Fruit fly (Drosophila melanogaster): ENCODE measurements around the gene CG14854.

CG14854 gene

dm6 chr3R:14597935-14598424 is 38.1 kb upstream of the CG14854 start (continued):
- peak; percentile 66 for TF ChIP-seq eg (GFP tag; IDR thresholded peaks at IDR 0.05)
- TF ChIP-seq ss (GFP tag; optimal IDR thresholded peaks at IDR 0.05) = peak; percentile 46 to 67
- no peak for TF ChIP-seq CG4318 (GFP tag; optimal IDR thresholded peaks at IDR 0.05)
- TF ChIP-seq CG8319 (GFP tag; optimal IDR thresholded peaks at IDR 0.05) = no peak
- peak; percentile 55 for TF ChIP-seq CG10631 (GFP tag; optimal IDR thresholded peaks at IDR 0.05)
- TF ChIP-seq Sox15 (GFP tag; optimal IDR thresholded peaks at IDR 0.05) = no peak
- TF ChIP-seq CG7368 (GFP tag; optimal IDR thresholded peaks at IDR 0.05) = no peak

- peak; percentile 77 for TF ChIP-seq Eip78C (GFP tag)
- TF ChIP-seq CG11294 (GFP tag; IDR thresholded peaks at IDR 0.05) = no peak
- TF ChIP-seq net (GFP tag; optimal IDR thresholded peaks at IDR 0.05) = peak; percentile 55
- TF ChIP-seq fd59A (GFP tag; optimal IDR thresholded peaks at IDR 0.05) = peak; percentile 48
- TF ChIP-seq CG3032 (tag; optimal IDR thresholded peaks at IDR 0.05) = peak; percentile 75
- TF ChIP-seq Sox15 (GFP tag; optimal IDR thresholded peaks at IDR 0.05) = no peak
- peak; percentile 32 for TF ChIP-seq CG16779 (tag; optimal IDR thresholded peaks at IDR 0.05)
- peak; percentile 36 for TF ChIP-seq Eip75B (GFP tag; optimal IDR thresholded peaks at IDR 0.05)
- TF ChIP-seq CG6792 (GFP tag; optimal IDR thresholded peaks at IDR 0.05) = peak; percentile 56
- TF ChIP-seq vri (GFP tag; optimal IDR thresholded peaks at IDR 0.05) = no peak
- peak; percentile 0 for TF ChIP-seq topi (GFP tag; optimal IDR thresholded peaks at IDR 0.05)
- peak; percentile 78 for TF ChIP-seq CG8119 (GFP tag; IDR thresholded peaks at IDR 0.05)
- TF ChIP-seq svp (GFP tag) = peak; percentile 48
- TF ChIP-seq CG8319 (GFP tag; optimal IDR thresholded peaks at IDR 0.05) = no peak
- peak; percentile 45 for TF ChIP-seq dsx (GFP tag; optimal IDR thresholded peaks at IDR 0.05; ENCODE audit: poor library complexity, severe bottlenecking)
- TF ChIP-seq spab (GFP tag; optimal IDR thresholded peaks at IDR 0.05) = peak; percentile 62
- TF ChIP-seq lz (GFP tag; optimal IDR thresholded peaks at IDR 0.05) = no peak
- peak; percentile 60 for TF ChIP-seq achi (GFP tag; optimal IDR thresholded peaks at IDR 0.05)
- TF ChIP-seq salr (GFP tag; optimal IDR thresholded peaks at IDR 0.05) = peak in 1 of 2 experiments; percentile 71
- TF ChIP-seq fd85E (GFP tag; optimal IDR thresholded peaks at IDR 0.05) = no peak
- TF ChIP-seq Hr38 (GFP tag; optimal IDR thresholded peaks at IDR 0.05) = no peak
- peak; percentile 79 for TF ChIP-seq Ets96B (tag; optimal IDR thresholded peaks at IDR 0.05)
- no peak for TF ChIP-seq Blimp-1 (GFP tag; optimal IDR thresholded peaks at IDR 0.05)
- peak; percentile 37 for TF ChIP-seq CG8632 (GFP tag; optimal IDR thresholded peaks at IDR 0.05)
- TF ChIP-seq cyc (GFP tag; optimal IDR thresholded peaks at IDR 0.05) = no peak
- no peak for TF ChIP-seq dac (GFP tag; optimal IDR thresholded peaks at IDR 0.05)
- peak; percentile 25 for TF ChIP-seq pdm3 (GFP tag; optimal IDR thresholded peaks at IDR 0.05)
- TF ChIP-seq Hr39 (GFP tag; optimal IDR thresholded peaks at IDR 0.05) = no peak
- no peak for TF ChIP-seq CG11902 (GFP tag; optimal IDR thresholded peaks at IDR 0.05)
- TF ChIP-seq eg (GFP tag; IDR thresholded peaks at IDR 0.05) = peak; percentile 55
- TF ChIP-seq acj6 (GFP tag; optimal IDR thresholded peaks at IDR 0.05) = peak; percentile 66
- peak; percentile 45 for TF ChIP-seq CG1621 (tag; optimal IDR thresholded peaks at IDR 0.05)
- TF ChIP-seq CG6163 (GFP tag; IDR thresholded peaks at IDR 0.05) = 0 out of 3 replicates have a peak, but pooled peaks have one; percentile 25
- no peak for TF ChIP-seq Sox102F (GFP tag; optimal IDR thresholded peaks at IDR 0.05)
- TF ChIP-seq ss (GFP tag; optimal IDR thresholded peaks at IDR 0.05) = peak; percentile 64 to 66
- peak; percentile 46 for TF ChIP-seq CG9139 (GFP tag; optimal IDR thresholded peaks at IDR 0.05)
- TF ChIP-seq CG10631 (GFP tag; optimal IDR thresholded peaks at IDR 0.05) = peak; percentile 74
- no peak for TF ChIP-seq CG6854 (GFP tag; optimal IDR thresholded peaks at IDR 0.05)
- peak; percentile 66 for TF ChIP-seq OdsH (GFP tag; optimal IDR thresholded peaks at IDR 0.05)
- peak; percentile 59 for TF ChIP-seq CG3919 (GFP tag; optimal IDR thresholded peaks at IDR 0.05)
- TF ChIP-seq Eip93F (GFP tag; optimal IDR thresholded peaks at IDR 0.05) = no peak
- peak; percentile 23 for TF ChIP-seq Sox14 (GFP tag; optimal IDR thresholded peaks at IDR 0.05)
- TF ChIP-seq fkh (GFP tag; optimal IDR thresholded peaks at IDR 0.05) = peak; percentile 59
- TF ChIP-seq Gug (GFP tag; IDR thresholded peaks at IDR 0.05) = no peak; the same call in 1 of the 2 replicates
- peak; percentile 72 for TF ChIP-seq CG6808 (GFP tag; optimal IDR thresholded peaks at IDR 0.05)
Observed at dm6 chr3R:14590753-14591535, 31.1 kb upstream of the CG14854 start.

Measured in whole organism, prepupa.